Worm (Caenorhabditis elegans) whole organism, L2 larva: ENCODE measurements around the gene cyp-13A8.

Experiments used
- C34F6.9 ChIP-seq: fragments of 150-350 bp; optimal IDR thresholded peaks from 2 replicates; lab custom pipeline; 2014; ENCODE audit warnings: missing biosample characterization, missing genetic modification characterization
- F13H6.1 ChIP-seq: sonication (generic microtip); optimal IDR thresholded peaks from 2 replicates; lab custom pipeline; 2016; ENCODE audit warnings: missing genetic modification characterization, missing compliant biosample characterization
- R02D3.7 ChIP-seq: fragments of 150-350 bp; optimal IDR thresholded peaks from 2 replicates; lab custom pipeline; 2014; ENCODE audit warnings: missing biosample characterization, missing genetic modification characterization
- Y55F3AM.14 ChIP-seq: fragments of 200-800 bp; sonication (Bioruptor generic); optimal IDR thresholded peaks from 2 replicates; lab custom pipeline; 2018; ENCODE audit warnings: mild to moderate bottlenecking, missing genetic modification characterization, missing compliant biosample characterization
- ZK546.5 ChIP-seq: sonication (generic microtip); optimal IDR thresholded peaks from 2 replicates; lab custom pipeline; 2017; ENCODE audit warnings: missing biosample characterization, missing genetic modification characterization
- alr-1 ChIP-seq: fragments of 150-350 bp; optimal IDR thresholded peaks from 2 replicates; lab custom pipeline; 2014; ENCODE audit warnings: missing biosample characterization, missing genetic modification characterization
- aly-2 ChIP-seq: fragments of 150-350 bp; optimal IDR thresholded peaks from 2 replicates; lab custom pipeline; 2014; ENCODE audit warnings: missing biosample characterization, missing genetic modification characterization
- ama-1 ChIP-seq: fragments of 150-350 bp; optimal IDR thresholded peaks from 2 replicates; lab custom pipeline; 2018; ENCODE audit warnings: inconsistent platforms
- blmp-1 ChIP-seq: sonication (generic microtip); optimal IDR thresholded peaks from 2 replicates; lab custom pipeline; 2017; ENCODE audit warnings: missing genetic modification characterization, mild to moderate bottlenecking, missing compliant biosample characterization, antibody characterized with exemption, moderate library complexity; ENCODE audit not compliant: insufficient read depth
- ceh-16 ChIP-seq: fragments of 150-350 bp; optimal IDR thresholded peaks from 2 replicates; lab custom pipeline; 2014; ENCODE audit warnings: missing biosample characterization, missing genetic modification characterization
- ceh-82 ChIP-seq: fragments of 150-350 bp; optimal IDR thresholded peaks from 2 replicates; lab custom pipeline; 2014; ENCODE audit warnings: missing biosample characterization, missing genetic modification characterization
- crh-2 ChIP-seq: sonication (generic microtip); optimal IDR thresholded peaks from 2 replicates; lab custom pipeline; 2017; ENCODE audit warnings: missing biosample characterization, missing genetic modification characterization
- dmd-4 ChIP-seq: sonication (generic microtip); optimal IDR thresholded peaks from 2 replicates; lab custom pipeline; 2017; ENCODE audit warnings: missing biosample characterization, missing genetic modification characterization
- egl-27 ChIP-seq: sonication (generic microtip); optimal IDR thresholded peaks from 3 replicates; lab custom pipeline; 2017; ENCODE audit warnings: missing biosample characterization, missing genetic modification reagents, missing genetic modification characterization
- elt-1 ChIP-seq: fragments of 150-350 bp; optimal IDR thresholded peaks from 2 replicates; lab custom pipeline; 2014; ENCODE audit warnings: missing biosample characterization, missing genetic modification characterization
- elt-3 ChIP-seq: sonication (generic microtip); optimal IDR thresholded peaks from 2 replicates; lab custom pipeline; 2017; ENCODE audit warnings: missing biosample characterization, missing genetic modification characterization
- fos-1 ChIP-seq: fragments of 150-350 bp; optimal IDR thresholded peaks from 2 replicates; lab custom pipeline; 2014; ENCODE audit warnings: missing biosample characterization, missing genetic modification characterization
- gmeb-1 ChIP-seq: fragments of 150-350 bp; optimal IDR thresholded peaks from 2 replicates; lab custom pipeline; 2014; ENCODE audit warnings: missing biosample characterization, missing genetic modification characterization
- lin-11 ChIP-seq: fragments of 150-350 bp; sonication (generic microtip); optimal IDR thresholded peaks from 2 replicates; lab custom pipeline; 2014; ENCODE audit warnings: missing biosample characterization, missing genetic modification characterization, inconsistent platforms, mixed read lengths
- lin-13 ChIP-seq: fragments of 150-350 bp; optimal IDR thresholded peaks from 2 replicates; lab custom pipeline; 2014; ENCODE audit warnings: missing biosample characterization, missing genetic modification reagents, missing genetic modification characterization
- lin-39 ChIP-seq: fragments of 150-350 bp; optimal IDR thresholded peaks from 2 replicates; lab custom pipeline; 2014; ENCODE audit warnings: missing biosample characterization, missing genetic modification reagents, missing genetic modification characterization
- lsy-2 ChIP-seq, 2 experiments: fragments of 150-350 bp in 1 of 2; sonication (generic microtip) in 1 of 2; optimal IDR thresholded peaks; 2 replicates each; lab custom pipeline; 2014 to 2017; ENCODE audit warnings: missing biosample characterization in 2 of 2, missing genetic modification characterization in 2 of 2
- mab-5 ChIP-seq: fragments of 150-350 bp; optimal IDR thresholded peaks from 2 replicates; lab custom pipeline; 2014; ENCODE audit warnings: missing biosample characterization, missing genetic modification characterization
- mbf-1 ChIP-seq: sonication (generic microtip); optimal IDR thresholded peaks from 2 replicates; lab custom pipeline; 2017; ENCODE audit warnings: missing biosample characterization, missing genetic modification characterization
- mdl-1 ChIP-seq, 2 experiments: fragments of 150-350 bp in 1 of 2; sonication (generic microtip) in 1 of 2; optimal IDR thresholded peaks; 2 replicates each; lab custom pipeline; 2017; ENCODE audit warnings: missing biosample characterization in 2 of 2, missing genetic modification characterization in 2 of 2
- nhr-10 ChIP-seq: sonication (generic microtip); optimal IDR thresholded peaks from 2 replicates; lab custom pipeline; 2017; ENCODE audit warnings: missing biosample characterization, missing genetic modification characterization
- nhr-11 ChIP-seq: fragments of 150-350 bp; optimal IDR thresholded peaks from 2 replicates; lab custom pipeline; 2014; ENCODE audit warnings: missing biosample characterization, missing genetic modification characterization
- nhr-12 ChIP-seq: fragments of 150-350 bp; optimal IDR thresholded peaks from 2 replicates; lab custom pipeline; 2014; ENCODE audit warnings: missing biosample characterization, missing genetic modification characterization
- nhr-129 ChIP-seq: fragments of 150-350 bp; optimal IDR thresholded peaks from 2 replicates; lab custom pipeline; 2014; ENCODE audit warnings: missing biosample characterization, missing genetic modification characterization
- nhr-21 ChIP-seq: fragments of 150-350 bp; optimal IDR thresholded peaks from 2 replicates; lab custom pipeline; 2014; ENCODE audit warnings: missing biosample characterization, missing genetic modification characterization
- nhr-23 ChIP-seq: fragments of 150-350 bp; optimal IDR thresholded peaks from 2 replicates; lab custom pipeline; 2014; ENCODE audit warnings: missing biosample characterization, missing genetic modification reagents, missing genetic modification characterization
- nhr-237 ChIP-seq: fragments of 150-350 bp; optimal IDR thresholded peaks from 2 replicates; lab custom pipeline; 2014; ENCODE audit warnings: missing biosample characterization, missing genetic modification characterization
- nhr-25 ChIP-seq: fragments of 150-350 bp; sonication (generic microtip); optimal IDR thresholded peaks from 3 replicates; lab custom pipeline; 2014; ENCODE audit warnings: missing biosample characterization, missing genetic modification characterization
- nhr-6 ChIP-seq: fragments of 150-350 bp; optimal IDR thresholded peaks from 2 replicates; lab custom pipeline; 2014; ENCODE audit warnings: missing biosample characterization, missing genetic modification characterization
- nhr-77 ChIP-seq: fragments of 150-350 bp; optimal IDR thresholded peaks from 2 replicates; lab custom pipeline; 2014; ENCODE audit warnings: missing biosample characterization, missing genetic modification characterization
- peb-1 ChIP-seq: fragments of 150-350 bp; optimal IDR thresholded peaks from 2 replicates; lab custom pipeline; 2014; ENCODE audit warnings: missing biosample characterization, missing genetic modification characterization
- sem-4 ChIP-seq: fragments of 150-350 bp; optimal IDR thresholded peaks from 2 replicates; lab custom pipeline; 2014; ENCODE audit warnings: missing biosample characterization, missing genetic modification reagents, missing genetic modification characterization
- skn-1 ChIP-seq: sonication (generic microtip); optimal IDR thresholded peaks from 2 replicates; lab custom pipeline; 2017; ENCODE audit warnings: missing biosample characterization, missing genetic modification characterization
- sma-3 ChIP-seq: sonication (generic microtip); optimal IDR thresholded peaks from 2 replicates; lab custom pipeline; 2016; ENCODE audit warnings: missing genetic modification reagents, missing genetic modification characterization, missing compliant biosample characterization
- sma-9 ChIP-seq, 2 experiments: fragments of 150-350 bp in 1 of 2; sonication (generic microtip) in 1 of 2; optimal IDR thresholded peaks; 2 replicates each; lab custom pipeline; 2014 to 2016; ENCODE audit warnings: missing genetic modification characterization in 2 of 2, mild to moderate bottlenecking in 1 of 2, missing biosample characterization in 1 of 2, missing compliant biosample characterization in 1 of 2, missing genetic modification reagents in 1 of 2, moderate library complexity in 1 of 2
- snpc-4 ChIP-seq: fragments of 150-350 bp; optimal IDR thresholded peaks from 2 replicates; lab custom pipeline; 2014; ENCODE audit warnings: missing biosample characterization, missing genetic modification characterization
- unc-39 ChIP-seq: fragments of 150-350 bp; optimal IDR thresholded peaks from 2 replicates; lab custom pipeline; 2014; ENCODE audit warnings: missing biosample characterization, missing genetic modification characterization
- unc-55 ChIP-seq: fragments of 150-350 bp; sonication (generic microtip); optimal IDR thresholded peaks from 3 replicates; lab custom pipeline; 2014; ENCODE audit warnings: missing biosample characterization, missing genetic modification reagents, missing genetic modification characterization
- unc-62 ChIP-seq: fragments of 150-350 bp; optimal IDR thresholded peaks from 2 replicates; lab custom pipeline; 2014; ENCODE audit warnings: missing biosample characterization, missing genetic modification reagents, missing genetic modification characterization
- zag-1 ChIP-seq: fragments of 150-350 bp; optimal IDR thresholded peaks from 2 replicates; lab custom pipeline; 2014; ENCODE audit warnings: missing biosample characterization, missing genetic modification characterization
- ztf-1 ChIP-seq: fragments of 200-800 bp; sonication (Bioruptor generic); conservative IDR thresholded peaks from 2 replicates; pipeline ENCODE4 v1.3.6; 2022; ENCODE audit warnings: missing genetic modification characterization, missing compliant biosample characterization
- ztf-11 ChIP-seq: sonication (generic microtip); optimal IDR thresholded peaks from 2 replicates; lab custom pipeline; 2017; ENCODE audit warnings: missing biosample characterization, missing genetic modification characterization
- ztf-4 ChIP-seq: fragments of 150-350 bp; optimal IDR thresholded peaks from 2 replicates; lab custom pipeline; 2014; ENCODE audit warnings: missing biosample characterization, missing genetic modification characterization

Gene cyp-13A8

DNA sequence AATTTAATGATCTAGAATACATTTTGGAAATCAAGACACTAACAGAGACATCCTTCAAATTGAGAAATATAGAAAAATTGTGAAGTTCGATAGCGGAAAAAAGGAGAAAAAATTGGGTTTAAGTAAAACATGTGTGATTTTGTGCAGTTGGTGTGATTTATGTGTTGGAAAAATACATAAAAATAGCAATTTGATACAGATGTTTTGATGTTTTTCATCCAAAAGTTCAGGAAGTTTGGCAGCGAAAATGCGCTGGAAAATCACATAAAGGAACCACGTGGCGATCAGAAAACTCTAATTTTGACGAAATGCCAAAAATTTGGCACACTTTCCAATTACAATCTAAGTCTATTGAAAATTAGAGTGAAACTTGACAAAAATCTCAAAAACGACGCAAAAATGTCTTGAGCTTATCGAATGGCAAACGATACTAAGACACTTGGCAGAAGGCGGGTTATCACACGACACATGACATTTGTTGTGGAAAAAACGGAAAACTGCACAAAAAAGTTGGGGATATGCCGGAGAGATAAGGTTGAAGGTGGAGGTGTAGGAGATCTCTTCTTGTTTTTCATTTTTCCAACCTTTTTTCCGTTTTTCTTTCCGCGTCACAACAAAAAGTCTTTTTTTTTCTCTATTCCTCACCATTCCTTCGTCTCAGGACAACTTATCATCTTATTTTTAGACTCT lies 33.3 kb downstream of the cyp-13A8 start, which contains the start of gene ZK1321.4:
ZK1321.4 (minus strand) TSS at position 51 of the 690 bp plus-strand sequence.
- TF ChIP-seq mbf-1 (tag; lab: Kevin White, UChicago): no peak
- TF ChIP-seq sma-9 (GFP tag; optimal IDR thresholded peaks at IDR 0.05; lab: Kevin White, UChicago): peak; percentile 1
- no peak for TF ChIP-seq sma-9 (tag; optimal IDR thresholded peaks at IDR 0.05; lab: Kevin White, UChicago)
- peak; percentile 31 for TF ChIP-seq nhr-129 (tag; lab: Kevin White, UChicago)

DNA sequence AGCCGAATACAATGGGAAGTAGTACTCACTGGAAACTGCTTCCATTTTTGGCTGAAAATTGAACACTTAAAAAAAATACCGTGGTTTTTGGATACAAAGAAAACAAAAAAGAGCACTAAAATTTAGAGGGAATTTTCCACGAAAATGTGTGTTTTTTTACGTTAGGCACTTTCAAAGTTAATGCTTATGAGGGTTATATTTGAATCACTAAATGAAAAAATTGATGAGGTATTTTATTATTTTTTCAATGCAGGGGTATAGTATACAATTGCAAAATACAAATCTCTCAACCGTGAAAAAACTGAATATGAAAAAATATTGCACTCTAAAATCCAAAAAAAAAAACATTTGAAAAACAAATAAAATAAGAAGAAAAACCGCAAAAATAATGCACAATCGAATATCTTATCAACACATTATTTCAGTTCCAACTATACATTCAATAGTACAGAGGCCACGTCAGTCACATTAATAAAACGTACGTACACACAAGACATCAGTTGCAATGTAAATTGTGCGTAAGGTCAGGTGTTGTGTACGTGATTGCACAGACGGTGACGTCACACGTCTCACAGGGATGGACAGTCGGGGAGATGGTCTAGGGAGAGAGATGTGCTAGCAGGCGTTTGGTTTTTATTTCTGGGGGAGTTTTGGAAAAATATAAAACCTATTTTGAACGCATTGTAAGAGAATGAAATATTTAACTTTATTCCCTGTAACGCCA lies 37.4 kb downstream of the cyp-13A8 start, which contains the start of gene aqp-10:
aqp-10 (minus strand) TSS at position 51 of the 724 bp plus-strand sequence.
- TF ChIP-seq peb-1 (no peak), ZK546.5 (no peak), Y55F3AM.14 (GFP tag; lab: Kevin White, UChicago) (no peak), ama-1 (no peak), nhr-11 (tag; lab: Kevin White, UChicago) (no peak), ztf-1 (GFP tag; lab: Robert Waterston, UW) (no peak), snpc-4 (tag; lab: Kevin White, UChicago) (no peak), alr-1 (no peak), nhr-129 (tag; lab: Kevin White, UChicago) (peak; percentile 29), ztf-11 (tag; lab: Kevin White, UChicago) (no peak), mab-5 (no peak), F13H6.1 (tag; lab: Kevin White, UChicago) (peak; percentile 63), elt-1 (tag; lab: Kevin White, UChicago) (no peak), lin-39 (tag; lab: Kevin White, UChicago) (no peak), lsy-2 (tag; optimal IDR thresholded peaks at IDR 0.05; lab: Kevin White, UChicago) (peak; percentile 45 to 76), unc-55 (no peak), ceh-16 (tag; lab: Kevin White, UChicago) (no peak), gmeb-1 (tag; lab: Kevin White, UChicago) (peak; percentile 63), aly-2 (tag; lab: Kevin White, UChicago) (no peak), nhr-77 (no peak), nhr-12 (no peak), nhr-10 (tag; lab: Kevin White, UChicago) (no peak), R02D3.7 (tag; lab: Kevin White, UChicago) (no peak), nhr-23 (tag; lab: Kevin White, UChicago) (no peak), fos-1 (tag; lab: Kevin White, UChicago) (peak; percentile 75), dmd-4 (no peak), sem-4 (tag; lab: Kevin White, UChicago) (peak; percentile 1), zag-1 (tag; lab: Kevin White, UChicago) (no peak), blmp-1 (tag; lab: Kevin White, UChicago) (no peak), unc-62 (GFP tag; lab: Kevin White, UChicago) (no peak), nhr-25 (tag; lab: Kevin White, UChicago) (peak; percentile 23), lin-13 (no peak), crh-2 (peak; percentile 81), lin-11 (tag; lab: Kevin White, UChicago) (no peak), sma-9 (GFP tag; optimal IDR thresholded peaks at IDR 0.05; lab: Kevin White, UChicago) (peak; percentile 71), sma-9 (tag; optimal IDR thresholded peaks at IDR 0.05; lab: Kevin White, UChicago) (no peak), skn-1 (tag; lab: Kevin White, UChicago) (no peak), nhr-21 (tag; lab: Kevin White, UChicago) (no peak), egl-27 (no peak), ztf-4 (tag; lab: Kevin White, UChicago) (no peak), nhr-6 (tag; lab: Kevin White, UChicago) (no peak), elt-3 (no peak), C34F6.9 (tag; lab: Kevin White, UChicago) (peak; percentile 53), sma-3 (GFP tag; lab: Kevin White, UChicago) (peak; percentile 50), unc-39 (tag; lab: Kevin White, UChicago) (no peak), mbf-1 (tag; lab: Kevin White, UChicago) (no peak), mdl-1 (tag; optimal IDR thresholded peaks at IDR 0.05; lab: Kevin White, UChicago) (no peak), nhr-237 (no peak), ceh-82 (tag; lab: Kevin White, UChicago) (no peak)
